Worm (Caenorhabditis elegans) whole organism, midembryonic: ENCODE results near the gene nhr-198.
"Not testable (repeated sequence)": the region's sequence is repeated elsewhere in the genome, so short reads cannot be mapped to it uniquely, and the experiment has no call there.

Experiments
- T22C8.4 ChIP-seq: fragments of 200-800 bp; sonication (Bioruptor generic); IDR thresholded peaks from 2 replicates; pipeline ENCODE4 v1.3.6; 2022; ENCODE audit warnings: missing genetic modification characterization, missing compliant biosample characterization
- cog-1 ChIP-seq: sonication (generic microtip); optimal IDR thresholded peaks from 2 replicates; lab custom pipeline; 2016; ENCODE audit warnings: missing genetic modification characterization, missing compliant biosample characterization
- flt-1 ChIP-seq: fragments of 200-800 bp; sonication (Bioruptor generic); IDR thresholded peaks from 2 replicates; pipeline ENCODE4 v1.3.6; 2022; ENCODE audit warnings: missing genetic modification characterization, missing compliant biosample characterization
- klf-2 ChIP-seq: fragments of 200-800 bp; sonication (Bioruptor generic); conservative IDR thresholded peaks from 2 replicates; pipeline ENCODE4 v1.3.6; 2022; ENCODE audit warnings: missing genetic modification reagents, missing genetic modification characterization, missing compliant biosample characterization
- med-1 ChIP-seq: sonication (generic microtip); optimal IDR thresholded peaks from 2 replicates; lab custom pipeline; 2017; ENCODE audit warnings: missing genetic modification characterization, mild to moderate bottlenecking, missing compliant biosample characterization, antibody characterized with exemption, missing genetic modification reagents; ENCODE audit not compliant: insufficient read depth
- ref-1 ChIP-seq: fragments of 200-800 bp; sonication (Bioruptor generic); conservative IDR thresholded peaks from 2 replicates; pipeline ENCODE4 v1.3.6; 2022; ENCODE audit warnings: missing genetic modification reagents, missing genetic modification characterization, missing compliant biosample characterization
- tab-1 ChIP-seq: fragments of 200-800 bp; sonication (Bioruptor generic); IDR thresholded peaks from 2 replicates; pipeline ENCODE4 v1.3.6; 2022; ENCODE audit warnings: missing genetic modification characterization, missing compliant biosample characterization
- ztf-23 ChIP-seq: fragments of 200-800 bp; sonication (Bioruptor generic); IDR thresholded peaks from 2 replicates; pipeline ENCODE4 v1.3.6; 2022; ENCODE audit warnings: missing genetic modification reagents, missing genetic modification characterization, missing compliant biosample characterization
- ztf-29 ChIP-seq: fragments of 200-800 bp; sonication (Bioruptor generic); IDR thresholded peaks from 2 replicates; pipeline ENCODE4 v1.3.6; 2022; ENCODE audit warnings: missing genetic modification reagents, missing genetic modification characterization, missing compliant biosample characterization

The nhr-198 gene

DNA sequence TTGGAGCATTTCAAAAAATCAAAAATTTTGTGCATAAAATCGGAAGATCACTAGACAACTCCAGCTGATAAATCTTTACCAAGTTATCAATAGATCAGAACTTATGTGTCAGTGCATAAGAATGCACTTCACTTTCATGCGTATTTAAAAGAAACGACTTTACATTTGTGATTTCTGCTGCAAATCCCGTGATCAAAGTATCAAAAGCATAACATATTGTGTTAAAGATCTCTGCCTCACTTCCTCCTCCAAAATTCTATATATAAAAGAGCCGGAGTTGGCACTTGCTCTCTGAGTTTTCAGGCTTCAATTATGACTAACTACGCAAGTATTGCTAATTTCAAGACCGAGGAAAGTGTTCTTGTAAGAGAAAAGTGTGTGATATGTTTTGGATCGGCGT lies at the start of gene nhr-198:
nhr-198 (plus strand) TSS at position 313 of the 400 bp plus-strand sequence.
- TF ChIP-seq tab-1 (GFP tag; lab: Robert Waterston, UW): no peak
- no peak for TF ChIP-seq med-1
- no peak for TF ChIP-seq cog-1 (tag; lab: Kevin White, UChicago)
- TF ChIP-seq klf-2: no peak

DNA sequence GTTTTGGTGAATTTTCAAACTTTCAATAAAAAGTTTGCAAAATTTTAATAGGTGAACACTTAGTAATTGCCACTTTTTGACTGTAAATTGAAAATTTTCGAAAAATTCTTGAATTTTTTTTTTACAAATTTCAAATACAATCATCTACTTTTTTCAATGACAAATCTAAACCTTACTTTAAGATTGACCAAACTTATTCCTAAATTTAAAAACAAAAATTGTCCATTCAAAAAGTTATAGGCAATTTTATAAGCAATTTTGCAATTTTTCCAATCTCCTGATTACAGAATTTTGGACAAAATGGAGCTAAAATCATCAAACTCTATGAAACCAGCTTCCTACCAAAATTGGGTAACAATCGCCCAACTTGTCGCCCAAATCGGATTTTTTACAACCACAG lies 49.2 kb upstream of the nhr-198 start, which contains the start of gene str-23:
str-23 (plus strand) TSS at position 301 of the 400 bp plus-strand sequence.
- TF ChIP-seq cog-1 (tag; lab: Kevin White, UChicago) (no peak), tab-1 (GFP tag; lab: Robert Waterston, UW) (no peak), med-1 (no peak), ztf-23 (GFP tag; lab: Robert Waterston, UW) (no peak), klf-2 (no peak), ref-1 (no peak), T22C8.4 (GFP tag; lab: Robert Waterston, UW) (no peak), ztf-29 (no peak), flt-1 (GFP tag; lab: Robert Waterston, UW) (no peak)

- TF ChIP-seq T22C8.4 (GFP tag; lab: Robert Waterston, UW); tab-1 (GFP tag; lab: Robert Waterston, UW); ref-1: not testable (repeated sequence)
These were observed 46.2 kb upstream of the nhr-198 start, which contains the start of the genes C55A1.7 and C55A1.6 for ce11 chrV:15647536-15648085. TSS of gene C55A1.7 (minus strand) at chrV:15647636. TSS of gene C55A1.6 (plus strand) at chrV:15648035.

ce11 chrV:15650167-15650566 lies 43.6 kb upstream of the nhr-198 start, which contains the start of gene sru-42:
TSS of gene sru-42 (plus strand) at chrV:15650467.
- TF ChIP-seq ztf-23 (GFP tag; lab: Robert Waterston, UW) (no peak), ztf-29 (no peak), flt-1 (GFP tag; lab: Robert Waterston, UW) (no peak)

DNA sequence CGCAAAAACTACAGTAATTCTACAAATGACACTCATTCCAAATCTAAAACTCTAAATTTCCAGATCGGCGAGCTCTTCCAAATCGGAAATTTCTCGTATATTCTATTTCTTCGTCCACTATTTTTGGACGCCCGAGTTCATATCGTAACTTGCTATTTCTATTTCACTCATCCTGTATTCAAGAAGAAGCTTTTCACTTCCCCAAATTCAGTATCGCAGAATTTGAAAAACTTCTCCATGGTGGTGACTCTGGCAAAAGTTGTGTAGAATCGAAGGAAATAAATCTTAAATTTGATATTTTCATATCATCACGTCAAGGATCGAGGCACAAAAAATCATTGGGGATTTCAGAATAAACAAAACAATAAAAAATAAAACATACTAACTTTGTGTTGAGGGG lies 41.6 kb upstream of the nhr-198 start:
- TF ChIP-seq med-1 (no peak), T22C8.4 (GFP tag; lab: Robert Waterston, UW) (no peak), cog-1 (tag; lab: Kevin White, UChicago) (no peak), tab-1 (GFP tag; lab: Robert Waterston, UW) (no peak), klf-2 (no peak), ztf-29 (no peak), flt-1 (GFP tag; lab: Robert Waterston, UW) (no peak), ztf-23 (GFP tag; lab: Robert Waterston, UW) (no peak), ref-1 (no peak)

DNA sequence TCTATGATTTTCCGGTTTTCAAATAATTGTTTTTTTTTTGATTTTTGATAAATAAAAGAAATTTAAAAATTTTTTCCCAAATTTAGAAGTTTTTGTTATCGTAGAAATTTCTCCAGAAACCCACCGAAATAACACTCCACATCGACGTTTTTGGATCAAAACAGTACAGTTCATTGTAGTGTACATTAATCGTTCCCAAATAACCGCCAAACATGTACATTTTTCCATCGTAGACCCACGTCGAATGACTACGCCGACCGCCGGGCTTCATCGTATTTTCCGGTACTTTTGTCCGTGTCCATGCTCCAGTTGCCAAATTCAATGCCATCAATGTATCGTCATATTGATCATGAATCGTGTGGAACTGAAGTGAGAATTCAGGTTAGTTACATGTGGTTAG lies 39.7 kb upstream of the nhr-198 start, which contains the start of gene F53E4.2:
F53E4.2 (plus strand) TSS at position 301 of the 400 bp plus-strand sequence.
- TF ChIP-seq ref-1 (no peak), cog-1 (tag; lab: Kevin White, UChicago) (no peak), ztf-23 (GFP tag; lab: Robert Waterston, UW) (no peak), med-1 (no peak), T22C8.4 (GFP tag; lab: Robert Waterston, UW) (no peak), flt-1 (GFP tag; lab: Robert Waterston, UW) (no peak), tab-1 (GFP tag; lab: Robert Waterston, UW) (no peak), ztf-29 (no peak), klf-2 (no peak)

DNA sequence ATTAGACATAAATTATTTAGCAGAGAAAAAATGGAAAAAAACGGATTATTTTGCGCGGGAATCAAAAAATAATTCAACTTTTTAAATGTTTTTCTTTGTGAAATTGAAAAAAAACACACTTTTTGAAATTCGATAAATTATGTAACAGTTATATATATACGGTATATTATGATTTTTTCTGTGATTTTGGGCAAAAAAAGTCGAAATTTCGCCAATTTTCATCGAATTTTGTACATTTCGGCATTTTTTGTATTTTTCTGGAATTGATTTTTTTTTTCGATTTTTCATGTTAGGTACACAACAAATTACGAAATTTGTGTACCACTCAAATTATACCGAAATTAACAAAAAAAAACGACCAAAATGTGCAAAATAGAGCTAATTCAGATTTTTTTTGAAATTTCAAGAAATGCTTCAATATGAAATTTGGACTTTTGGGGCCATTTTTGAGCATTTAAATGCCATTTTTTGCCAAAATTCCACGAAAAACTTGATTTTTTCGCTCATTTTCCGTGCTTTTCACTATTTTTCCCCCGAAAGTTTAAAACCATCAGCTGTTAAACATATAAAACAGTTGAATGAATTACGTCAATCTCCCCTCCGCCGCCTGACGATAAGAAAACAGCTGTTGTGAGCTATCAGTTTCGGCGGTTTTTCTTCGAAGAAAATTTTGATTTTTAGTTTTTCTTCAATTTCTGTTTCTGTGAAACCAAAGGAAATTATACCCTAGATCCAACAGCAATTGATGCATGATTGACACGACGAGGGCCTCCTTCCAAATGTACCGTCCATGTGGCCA lies 35.3 kb upstream of the nhr-198 start:
- TF ChIP-seq klf-2: no peak
- TF ChIP-seq med-1: no peak

DNA sequence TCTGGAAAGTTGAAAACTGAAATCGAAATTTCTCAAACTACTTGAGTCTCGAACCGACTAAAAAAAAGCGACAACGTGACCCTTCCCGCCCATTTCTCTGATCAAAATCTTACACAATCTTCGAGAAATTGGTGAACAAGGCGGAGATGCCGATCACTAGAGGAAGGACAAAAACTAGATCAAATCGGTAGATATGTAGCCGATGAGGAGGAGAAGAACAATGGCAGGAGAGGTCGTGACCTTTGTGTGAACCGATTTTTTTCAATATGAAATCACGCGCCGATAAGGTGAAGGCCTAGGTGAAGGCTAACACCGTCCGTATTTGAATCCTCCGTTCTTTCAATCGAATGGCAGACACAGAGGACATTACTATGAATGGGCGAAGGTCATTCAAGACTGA lies 32.8 kb upstream of the nhr-198 start:
- no peak for TF ChIP-seq T22C8.4 (GFP tag; lab: Robert Waterston, UW)
- TF ChIP-seq ref-1: no peak
- no peak for TF ChIP-seq cog-1 (tag; lab: Kevin White, UChicago)
- no peak for TF ChIP-seq tab-1 (GFP tag; lab: Robert Waterston, UW)
- no peak for TF ChIP-seq ztf-23 (GFP tag; lab: Robert Waterston, UW)
- TF ChIP-seq flt-1 (GFP tag; lab: Robert Waterston, UW): no peak
- no peak for TF ChIP-seq ztf-29
- no peak for TF ChIP-seq klf-2
- no peak for TF ChIP-seq med-1

DNA sequence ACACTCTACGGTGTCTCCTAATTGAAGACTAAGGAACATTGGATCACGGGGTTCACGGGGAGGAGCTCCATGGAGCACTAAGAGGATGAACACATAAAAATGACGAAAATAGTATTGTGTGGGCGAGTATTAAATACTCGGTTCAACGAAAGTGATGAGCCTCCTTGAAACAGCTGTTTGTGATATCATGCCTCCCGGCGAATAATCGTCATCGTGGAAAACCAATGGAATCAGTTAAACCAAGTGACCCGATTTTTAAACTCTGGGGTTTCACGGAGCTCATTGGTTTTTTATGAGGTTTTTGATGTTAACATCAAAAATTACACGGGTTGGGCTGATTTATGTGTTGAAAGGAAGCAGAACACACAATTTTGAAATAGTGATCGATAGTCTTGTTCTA lies 32.2 kb upstream of the nhr-198 start:
- TF ChIP-seq klf-2 (no peak), ref-1 (no peak), flt-1 (GFP tag; lab: Robert Waterston, UW) (no peak), ztf-23 (GFP tag; lab: Robert Waterston, UW) (no peak), cog-1 (tag; lab: Kevin White, UChicago) (no peak), tab-1 (GFP tag; lab: Robert Waterston, UW) (no peak), ztf-29 (no peak), med-1 (no peak), T22C8.4 (GFP tag; lab: Robert Waterston, UW) (no peak)

ce11 chrV:15664053-15664661 lies 29.6 kb upstream of the nhr-198 start:
- TF ChIP-seq ztf-23 (GFP tag; lab: Robert Waterston, UW): no peak
